Fruit fly (Drosophila melanogaster) whole organism, embryonic: ENCODE results near the gene ldbr.
A peak's percentile ranks its signal among the peaks of the same experiment; 100 is the strongest.

Experiments
- ATbp ChIP-seq: fragments of 200-800 bp; sonication (Bioruptor generic); optimal IDR thresholded peaks from 2 replicates; lab custom pipeline; 2017; ENCODE audit warnings: missing biosample characterization, mild to moderate bottlenecking, missing genetic modification characterization, missing genetic modification reagents
- Adf1 ChIP-seq: fragments of 200-800 bp; sonication (Bioruptor generic); IDR thresholded peaks from 2 replicates; pipeline ENCODE4 v1.3.6; 2022; ENCODE audit warnings: missing biosample characterization, missing genetic modification characterization
- B-H2 ChIP-seq: fragments of 200-800 bp; sonication (Bioruptor generic); optimal IDR thresholded peaks from 2 replicates; lab custom pipeline; 2018; ENCODE audit warnings: missing biosample characterization, mild to moderate bottlenecking, missing genetic modification characterization
- BEAF-32 ChIP-seq: fragments of 200-800 bp; sonication (Bioruptor generic); optimal IDR thresholded peaks from 3 replicates; lab custom pipeline; 2017; ENCODE audit warnings: missing biosample characterization, missing genetic modification characterization, mild to moderate bottlenecking, moderate library complexity, missing genetic modification reagents
- CG11723 ChIP-seq: fragments of 200-800 bp; sonication (Bioruptor generic); optimal IDR thresholded peaks from 2 replicates; lab custom pipeline; 2017; ENCODE audit warnings: missing biosample characterization, mild to moderate bottlenecking, missing genetic modification characterization
- CG13287 ChIP-seq: fragments of 200-800 bp; sonication (Bioruptor generic); IDR thresholded peaks from 2 replicates; pipeline ENCODE4 v1.3.6; 2022; ENCODE audit warnings: missing biosample characterization, missing genetic modification characterization; ENCODE audit not compliant: partially characterized antibody
- CG15269 ChIP-seq: fragments of 200-800 bp; sonication (Bioruptor generic); optimal IDR thresholded peaks from 2 replicates; lab custom pipeline; 2018; ENCODE audit warnings: missing biosample characterization, mild to moderate bottlenecking, missing genetic modification characterization, moderate library complexity
- CG17612 ChIP-seq: fragments of 200-800 bp; sonication (Bioruptor generic); IDR thresholded peaks from 2 replicates; pipeline ENCODE4 v1.3.6; 2022; ENCODE audit warnings: missing biosample characterization, missing genetic modification characterization
- CG18011 ChIP-seq: fragments of 200-800 bp; sonication (Bioruptor generic); optimal IDR thresholded peaks from 2 replicates; lab custom pipeline; 2017; ENCODE audit warnings: missing biosample characterization, missing genetic modification characterization, mild to moderate bottlenecking, moderate library complexity, missing genotype
- CG2116 ChIP-seq: fragments of 200-800 bp; sonication (Bioruptor generic); optimal IDR thresholded peaks from 3 replicates; lab custom pipeline; 2018; ENCODE audit warnings: missing biosample characterization, mild to moderate bottlenecking, missing genetic modification characterization
- CG2129 ChIP-seq: fragments of 200-800 bp; sonication (Bioruptor generic); IDR thresholded peaks from 2 replicates; pipeline ENCODE4 v1.3.6; 2022; ENCODE audit warnings: missing biosample characterization, missing genetic modification characterization; ENCODE audit not compliant: partially characterized antibody
- CG30403 ChIP-seq: fragments of 200-800 bp; sonication (Bioruptor generic); optimal IDR thresholded peaks from 3 replicates; lab custom pipeline; 2016; ENCODE audit warnings: missing biosample characterization, missing genetic modification characterization
- CG34224 ChIP-seq: fragments of 200-800 bp; sonication (Bioruptor generic); IDR thresholded peaks from 3 replicates; pipeline ENCODE4 v1.3.6; 2022; ENCODE audit warnings: missing biosample characterization, missing genetic modification characterization; ENCODE audit not compliant: partially characterized antibody
- CG43689 ChIP-seq: fragments of 200-800 bp; sonication (Bioruptor generic); IDR thresholded peaks from 2 replicates; pipeline ENCODE4 v1.3.6; 2022; ENCODE audit warnings: missing biosample characterization, missing genetic modification characterization
- CG4617 ChIP-seq: fragments of 200-800 bp; sonication (Bioruptor generic); optimal IDR thresholded peaks from 3 replicates; lab custom pipeline; 2016; ENCODE audit warnings: missing biosample characterization, missing genetic modification characterization, borderline replicate concordance
- CG7963 ChIP-seq: fragments of 200-800 bp; sonication (Bioruptor generic); IDR thresholded peaks from 3 replicates; pipeline ENCODE4 v1.3.6; 2022; ENCODE audit warnings: missing biosample characterization, missing genetic modification characterization; ENCODE audit not compliant: partially characterized antibody
- CG8924 ChIP-seq: fragments of 200-800 bp; optimal IDR thresholded peaks from 3 replicates; lab custom pipeline; 2019; ENCODE audit warnings: missing biosample characterization, mild to moderate bottlenecking, missing genetic modification characterization, moderate library complexity
- CHES-1-like ChIP-seq: fragments of 200-800 bp; sonication (Bioruptor generic); optimal IDR thresholded peaks from 2 replicates; lab custom pipeline; 2016; ENCODE audit warnings: missing biosample characterization, missing genetic modification characterization
- CTCF ChIP-seq: fragments of 200-800 bp; sonication (Bioruptor generic); optimal IDR thresholded peaks from 2 replicates; lab custom pipeline; 2017; ENCODE audit warnings: missing biosample characterization, mild to moderate bottlenecking, missing genetic modification characterization, moderate library complexity
- D ChIP-seq, 2 experiments: fragments of 200-800 bp in 1 of 2; fragments of >200 bp in 1 of 2; sonication (Bioruptor generic) in 1 of 2; optimal IDR thresholded peaks; 2 replicates in 1 of 2; 3 replicates in 1 of 2; lab custom pipeline; 2017; ENCODE audit warnings: mild to moderate bottlenecking in 1 of 2, missing biosample characterization in 1 of 2, missing genetic modification characterization in 1 of 2, missing genetic modification reagents in 1 of 2
- Elba2 ChIP-seq: fragments of 200-800 bp; sonication (Bioruptor generic); optimal IDR thresholded peaks from 3 replicates; lab custom pipeline; 2016; ENCODE audit warnings: missing biosample characterization, missing genetic modification characterization
- Fer2 ChIP-seq: fragments of 200-800 bp; sonication (Bioruptor generic); optimal IDR thresholded peaks from 2 replicates; lab custom pipeline; 2018; ENCODE audit warnings: missing biosample characterization, mild to moderate bottlenecking, missing genetic modification characterization, moderate library complexity
- HmgZ ChIP-seq: fragments of 200-800 bp; sonication (Bioruptor generic); optimal IDR thresholded peaks from 2 replicates; lab custom pipeline; 2018; ENCODE audit warnings: missing biosample characterization, mild to moderate bottlenecking, missing genetic modification characterization
- Hr78 ChIP-seq, 2 experiments: fragments of 200-800 bp in 1 of 2; fragments of >200 bp in 1 of 2; sonication (Bioruptor generic) in 1 of 2; optimal IDR thresholded peaks; 2 replicates each; lab custom pipeline; 2017 to 2019; ENCODE audit warnings: missing biosample characterization in 2 of 2, missing genetic modification characterization in 2 of 2, mild to moderate bottlenecking in 1 of 2, moderate library complexity in 1 of 2
- MESR4 ChIP-seq: fragments of 200-800 bp; sonication (Bioruptor generic); optimal IDR thresholded peaks from 2 replicates; lab custom pipeline; 2018; ENCODE audit warnings: missing biosample characterization, mild to moderate bottlenecking, missing genetic modification characterization, moderate library complexity
- Myb ChIP-seq: fragments of 200-800 bp; sonication (Bioruptor generic); optimal IDR thresholded peaks from 2 replicates; lab custom pipeline; 2016; ENCODE audit warnings: missing biosample characterization, missing genetic modification characterization
- NC2β ChIP-seq: fragments of 200-800 bp; sonication (Bioruptor generic); optimal IDR thresholded peaks from 2 replicates; lab custom pipeline; 2016; ENCODE audit warnings: missing biosample characterization, missing genetic modification characterization
- Optix ChIP-seq: fragments of 200-800 bp; sonication (Bioruptor generic); IDR thresholded peaks from 3 replicates; pipeline ENCODE4 v1.3.6; 2022; ENCODE audit warnings: missing biosample characterization, missing genetic modification characterization
- Pdp1 ChIP-seq, 2 experiments: fragments of 200-800 bp; sonication (Bioruptor generic); optimal IDR thresholded peaks; 3 replicates each; lab custom pipeline; 2016; ENCODE audit warnings: missing biosample characterization in 2 of 2, missing genetic modification characterization in 2 of 2, mild to moderate bottlenecking in 1 of 2, moderate library complexity in 1 of 2
- Poxn ChIP-seq: fragments of 200-800 bp; sonication (Bioruptor generic); IDR thresholded peaks from 2 replicates; pipeline ENCODE4 v1.3.6; 2022; ENCODE audit warnings: missing biosample characterization, missing genetic modification characterization
- Scr ChIP-seq: fragments of 200-800 bp; sonication (Bioruptor generic); IDR thresholded peaks from 2 replicates; pipeline ENCODE4 v1.3.6; 2022; ENCODE audit warnings: missing biosample characterization, missing genetic modification characterization; ENCODE audit not compliant: partially characterized antibody
- Usf ChIP-seq: fragments of 200-800 bp; sonication (Bioruptor generic); optimal IDR thresholded peaks from 2 replicates; lab custom pipeline; 2017; ENCODE audit warnings: missing genotype, missing biosample characterization, missing genetic modification characterization
- ab ChIP-seq: fragments of 200-800 bp; sonication (Bioruptor generic); optimal IDR thresholded peaks from 2 replicates; lab custom pipeline; 2016; ENCODE audit warnings: missing biosample characterization, missing genetic modification characterization
- amos ChIP-seq: fragments of 200-800 bp; sonication (Bioruptor generic); IDR thresholded peaks from 2 replicates; pipeline ENCODE4 v1.3.6; 2022; ENCODE audit warnings: missing biosample characterization, missing genetic modification characterization; ENCODE audit not compliant: partially characterized antibody
- bbx ChIP-seq: fragments of 200-800 bp; sonication (Bioruptor generic); IDR thresholded peaks from 2 replicates; pipeline ENCODE4 v1.3.6; 2022; ENCODE audit warnings: missing biosample characterization, missing genetic modification characterization; ENCODE audit not compliant: partially characterized antibody
- dpn ChIP-seq, 2 experiments: fragments of 200-800 bp; sonication (Bioruptor generic); optimal IDR thresholded peaks; 3 replicates each; lab custom pipeline; 2016; ENCODE audit warnings: missing biosample characterization in 2 of 2, missing genetic modification characterization in 2 of 2
- hb ChIP-seq: fragments of 200-800 bp; sonication (Bioruptor generic); IDR thresholded peaks from 3 replicates; pipeline ENCODE4 v1.3.6; 2022; ENCODE audit warnings: missing biosample characterization, missing genetic modification characterization; ENCODE audit not compliant: partially characterized antibody
- hbn ChIP-seq: fragments of 200-800 bp; sonication (Bioruptor generic); IDR thresholded peaks from 2 replicates; pipeline ENCODE4 v1.3.6; 2022; ENCODE audit warnings: missing biosample characterization, missing genetic modification characterization; ENCODE audit not compliant: partially characterized antibody
- hkb ChIP-seq, 2 experiments: fragments of 200-800 bp in 1 of 2; fragments of >200 bp in 1 of 2; sonication (Bioruptor generic) in 1 of 2; IDR thresholded peaks in 1 of 2; optimal IDR thresholded peaks in 1 of 2; 2 replicates each; pipeline versions ENCODE4 v1.3.6 to Lab custom; 2017 to 2022; ENCODE audit warnings: missing biosample characterization in 1 of 2, missing genetic modification characterization in 1 of 2
- lola ChIP-seq, 3 experiments: fragments of >200 bp in 2 of 3; fragments of 200-800 bp in 1 of 3; sonication (Bioruptor generic) in 1 of 3; optimal IDR thresholded peaks; 2 replicates each; lab custom pipeline; 2017 to 2019; ENCODE audit warnings: missing biosample characterization in 3 of 3, missing genetic modification characterization in 3 of 3, mild to moderate bottlenecking in 1 of 3, moderate library complexity in 1 of 3
- phol ChIP-seq: fragments of 200-800 bp; sonication (Bioruptor generic); optimal IDR thresholded peaks from 3 replicates; lab custom pipeline; 2018; ENCODE audit warnings: missing biosample characterization, mild to moderate bottlenecking, missing genetic modification characterization, moderate library complexity
- pnt ChIP-seq: fragments of 200-800 bp; sonication (Bioruptor generic); optimal IDR thresholded peaks from 3 replicates; lab custom pipeline; 2016; ENCODE audit warnings: missing biosample characterization, missing genetic modification characterization
- prd ChIP-seq, 3 experiments: fragments of >200 bp in 2 of 3; fragments of 200-800 bp in 1 of 3; sonication (Bioruptor generic) in 1 of 3; optimal IDR thresholded peaks in 2 of 3; IDR thresholded peaks in 1 of 3; 2 replicates in 2 of 3; 3 replicates in 1 of 3; pipeline versions ENCODE4 v1.3.6 to Lab custom; 2017 to 2022; ENCODE audit warnings: missing biosample characterization in 1 of 3, missing genetic modification characterization in 1 of 3
- repo ChIP-seq: fragments of 200-800 bp; sonication (Bioruptor generic); optimal IDR thresholded peaks from 2 replicates; lab custom pipeline; 2016; ENCODE audit warnings: missing biosample characterization, missing genetic modification characterization
- scrt ChIP-seq: fragments of 200-800 bp; sonication (Bioruptor generic); optimal IDR thresholded peaks from 2 replicates; lab custom pipeline; 2018; ENCODE audit warnings: missing biosample characterization, mild to moderate bottlenecking, missing genetic modification characterization, moderate library complexity
- stwl ChIP-seq: fragments of 200-800 bp; sonication (Bioruptor generic); optimal IDR thresholded peaks from 3 replicates; lab custom pipeline; 2018; ENCODE audit warnings: missing biosample characterization, mild to moderate bottlenecking, missing genetic modification characterization, moderate library complexity
- tin ChIP-seq: fragments of 200-800 bp; sonication (Bioruptor generic); optimal IDR thresholded peaks from 3 replicates; lab custom pipeline; 2016; ENCODE audit warnings: missing biosample characterization, missing genetic modification characterization

ldbr gene

dm6 chr3L:8121590-8121989 is at the start of gene ldbr (continued):
- TF ChIP-seq hbn (GFP tag; lab: Robert Waterston, UW) (peak; percentile 29; the same call in 1 of the 2 replicates), Usf (GFP tag; lab: Kevin White, UChicago) (no peak), Adf1 (no peak), HmgZ (tag; lab: Kevin White, UChicago) (peak; percentile 41), CG43689 (GFP tag; lab: Robert Waterston, UW) (no peak), MESR4 (GFP tag; lab: Kevin White, UChicago) (peak; percentile 31), CG11723 (GFP tag; lab: Kevin White, UChicago) (no peak), ab (GFP tag; lab: Kevin White, UChicago) (no peak), D (optimal IDR thresholded peaks at IDR 0.05; lab: Kevin White, UChicago) (no peak), D (GFP tag; optimal IDR thresholded peaks at IDR 0.05; lab: Kevin White, UChicago) (no peak), CG34224 (GFP tag; lab: Robert Waterston, UW) (peak; percentile 63; the same call in 2 of the 3 replicates), hb (GFP tag; lab: Robert Waterston, UW) (no peak; the same call in 2 of the 3 replicates), BEAF-32 (GFP tag; lab: Kevin White, UChicago) (peak; percentile 38), Hr78 (GFP tag; optimal IDR thresholded peaks at IDR 0.05; lab: Kevin White, UChicago) (no peak), scrt (GFP tag; lab: Kevin White, UChicago) (peak; percentile 71), amos (GFP tag; lab: Robert Waterston, UW) (peak; percentile 50; the same call in 1 of the 2 replicates), dpn (GFP tag; optimal IDR thresholded peaks at IDR 0.05; lab: Kevin White, UChicago) (no peak), repo (GFP tag; lab: Kevin White, UChicago) (no peak), CG18011 (GFP tag; lab: Kevin White, UChicago) (no peak), CG7963 (GFP tag; lab: Robert Waterston, UW) (peak; percentile 56), Pdp1 (GFP tag; optimal IDR thresholded peaks at IDR 0.05; lab: Kevin White, UChicago) (peak in 1 of 2 experiments; percentile 21), CHES-1-like (GFP tag; lab: Kevin White, UChicago) (no peak), Scr (GFP tag; lab: Robert Waterston, UW) (peak; percentile 57), stwl (tag; lab: Kevin White, UChicago) (peak; percentile 60), CG13287 (GFP tag; lab: Robert Waterston, UW) (peak; percentile 61), CG8924 (tag; lab: Kevin White, UChicago) (no peak), phol (peak; percentile 39), Myb (GFP tag; lab: Kevin White, UChicago) (no peak), bbx (GFP tag; lab: Robert Waterston, UW) (peak; percentile 65; the same call in 1 of the 2 replicates), NC2β (GFP tag; lab: Kevin White, UChicago) (no peak), ATbp (GFP tag; lab: Kevin White, UChicago) (peak; percentile 5), prd (optimal IDR thresholded peaks at IDR 0.05; lab: Kevin White, UChicago) (no peak), prd (GFP tag; IDR thresholded peaks at IDR 0.05; lab: Robert Waterston, UW) (no peak), CG2116 (GFP tag; lab: Kevin White, UChicago) (peak; percentile 87), CTCF (GFP tag; lab: Kevin White, UChicago) (no peak), hkb (optimal IDR thresholded peaks at IDR 0.05; lab: Kevin White, UChicago) (no peak), hkb (GFP tag; IDR thresholded peaks at IDR 0.05; lab: Robert Waterston, UW) (peak; percentile 26; the same call in 1 of the 2 replicates)

dm6 chr3L:8072720-8073119 is 48.9 kb upstream of the ldbr start:
- TF ChIP-seq CG15269 (tag; lab: Kevin White, UChicago), result no peak
- no peak for TF ChIP-seq lola (GFP tag; optimal IDR thresholded peaks at IDR 0.05; lab: Kevin White, UChicago)
- no peak for TF ChIP-seq CG4617 (GFP tag; lab: Kevin White, UChicago)
- TF ChIP-seq pnt (GFP tag; lab: Kevin White, UChicago), result no peak
- peak; percentile 31 for TF ChIP-seq Fer2 (tag; lab: Kevin White, UChicago)
- no peak for TF ChIP-seq CG17612 (GFP tag; lab: Robert Waterston, UW)
- TF ChIP-seq CG2129, result no peak
- TF ChIP-seq Poxn (GFP tag; lab: Robert Waterston, UW), result no peak
- TF ChIP-seq tin (GFP tag; lab: Kevin White, UChicago), result peak; percentile 72
- no peak for TF ChIP-seq Optix (GFP tag; lab: Robert Waterston, UW)
- no peak for TF ChIP-seq B-H2
- TF ChIP-seq CG30403 (GFP tag; lab: Kevin White, UChicago), result peak; percentile 60
- TF ChIP-seq Elba2 (GFP tag; lab: Kevin White, UChicago), result no peak
